Fruit fly (Drosophila melanogaster) whole organism, prepupa: Measurements from ENCODE around the gene CG34398.
A peak's percentile ranks its signal among the peaks of the same experiment; 100 is the strongest.

ENCODE experiments used
- CG10669 ChIP-seq: fragments of 200-800 bp; sonication (Bioruptor generic); optimal IDR thresholded peaks from 3 replicates; lab custom pipeline; 2018; ENCODE audit warnings: missing biosample characterization, mild to moderate bottlenecking, missing genetic modification characterization, moderate library complexity
- CG11294 ChIP-seq: fragments of 200-800 bp; sonication (Bioruptor generic); IDR thresholded peaks from 2 replicates; pipeline ENCODE4 v1.3.6; 2022; ENCODE audit warnings: missing biosample characterization, missing genetic modification characterization
- CG11762 ChIP-seq: fragments of 200-800 bp; sonication (Bioruptor generic); optimal IDR thresholded peaks from 3 replicates; lab custom pipeline; 2016; ENCODE audit warnings: missing biosample characterization, missing genetic modification characterization; ENCODE audit not compliant: insufficient read depth
- CG11902 ChIP-seq: fragments of 200-800 bp; sonication (Bioruptor generic); optimal IDR thresholded peaks from 3 replicates; lab custom pipeline; 2016; ENCODE audit warnings: missing biosample characterization, missing genetic modification characterization
- CG15336 ChIP-seq: fragments of 200-800 bp; sonication (Bioruptor generic); IDR thresholded peaks from 2 replicates; pipeline ENCODE4 v1.3.6; 2022; ENCODE audit warnings: missing biosample characterization, missing genetic modification characterization
- CG1621 ChIP-seq: fragments of 200-800 bp; sonication (Bioruptor generic); optimal IDR thresholded peaks from 3 replicates; lab custom pipeline; 2018; ENCODE audit warnings: missing biosample characterization, mild to moderate bottlenecking, missing genetic modification characterization
- CG16779 ChIP-seq: fragments of 200-800 bp; sonication (Bioruptor generic); optimal IDR thresholded peaks from 3 replicates; lab custom pipeline; 2017; ENCODE audit warnings: missing biosample characterization, mild to moderate bottlenecking, missing genetic modification characterization
- CG31627 ChIP-seq: fragments of 200-800 bp; sonication (Bioruptor generic); optimal IDR thresholded peaks from 3 replicates; lab custom pipeline; 2016; ENCODE audit warnings: missing biosample characterization, missing genetic modification characterization
- CG32006 ChIP-seq: fragments of 200-800 bp; sonication (Bioruptor generic); optimal IDR thresholded peaks from 3 replicates; lab custom pipeline; 2017; ENCODE audit warnings: missing biosample characterization, mild to moderate bottlenecking, missing genetic modification characterization
- CG34406 ChIP-seq: fragments of 200-800 bp; sonication (Bioruptor generic); optimal IDR thresholded peaks from 3 replicates; lab custom pipeline; 2016; ENCODE audit warnings: missing biosample characterization, missing genetic modification characterization
- CG3919 ChIP-seq: fragments of 200-800 bp; sonication (Bioruptor generic); optimal IDR thresholded peaks from 3 replicates; lab custom pipeline; 2016; ENCODE audit warnings: missing biosample characterization, missing genetic modification characterization
- CG4318 ChIP-seq: fragments of 200-800 bp; sonication (Bioruptor generic); optimal IDR thresholded peaks from 3 replicates; lab custom pipeline; 2017; ENCODE audit warnings: missing biosample characterization, mild to moderate bottlenecking, missing genetic modification characterization
- CG6163 ChIP-seq: fragments of 200-800 bp; sonication (Bioruptor generic); IDR thresholded peaks from 3 replicates; pipeline ENCODE4 v1.3.6; 2022; ENCODE audit warnings: missing biosample characterization, missing genetic modification characterization
- CG6792 ChIP-seq: fragments of 200-800 bp; sonication (Bioruptor generic); optimal IDR thresholded peaks from 3 replicates; lab custom pipeline; 2016; ENCODE audit warnings: missing biosample characterization, missing genetic modification characterization
- CG6808 ChIP-seq: fragments of 200-800 bp; sonication (Bioruptor generic); optimal IDR thresholded peaks from 3 replicates; lab custom pipeline; 2017; ENCODE audit warnings: missing biosample characterization, missing genetic modification characterization, mild to moderate bottlenecking, moderate library complexity, missing genetic modification reagents
- CG6854 ChIP-seq: fragments of 200-800 bp; sonication (Bioruptor generic); optimal IDR thresholded peaks from 2 replicates; lab custom pipeline; 2017; ENCODE audit warnings: missing biosample characterization, mild to moderate bottlenecking, missing genetic modification characterization
- CG7368 ChIP-seq: fragments of 200-800 bp; sonication (Bioruptor generic); optimal IDR thresholded peaks from 3 replicates; lab custom pipeline; 2016; ENCODE audit warnings: missing biosample characterization, missing genetic modification characterization
- CG8119 ChIP-seq: fragments of 200-800 bp; sonication (Bioruptor generic); IDR thresholded peaks from 3 replicates; pipeline ENCODE4 v1.3.6; 2022; ENCODE audit warnings: missing biosample characterization, missing genetic modification characterization
- CG8319 ChIP-seq: fragments of 200-800 bp; sonication (Bioruptor generic); optimal IDR thresholded peaks from 3 replicates; lab custom pipeline; 2016; ENCODE audit warnings: missing biosample characterization, missing genetic modification characterization
- CG8632 ChIP-seq: fragments of 200-800 bp; sonication (Bioruptor generic); optimal IDR thresholded peaks from 3 replicates; lab custom pipeline; 2016; ENCODE audit warnings: missing biosample characterization, missing genetic modification characterization
- CG9139 ChIP-seq: fragments of 200-800 bp; sonication (Bioruptor generic); optimal IDR thresholded peaks from 3 replicates; lab custom pipeline; 2017; ENCODE audit warnings: missing biosample characterization, mild to moderate bottlenecking, missing genetic modification characterization
- Eip75B ChIP-seq: fragments of 200-800 bp; sonication (Bioruptor generic); optimal IDR thresholded peaks from 3 replicates; lab custom pipeline; 2016; ENCODE audit warnings: missing biosample characterization, missing genetic modification characterization
- Eip78C ChIP-seq: fragments of 200-800 bp; sonication (Bioruptor generic); peaks from one replicate; lab custom pipeline; 2016; ENCODE audit warnings: missing biosample characterization, missing genetic modification characterization
- Eip93F ChIP-seq: fragments of 200-800 bp; sonication (Bioruptor generic); optimal IDR thresholded peaks from 2 replicates; lab custom pipeline; 2016; ENCODE audit warnings: missing biosample characterization, mild to moderate bottlenecking, missing genetic modification characterization
- Ets96B ChIP-seq: fragments of 200-800 bp; optimal IDR thresholded peaks from 2 replicates; lab custom pipeline; 2019; ENCODE audit warnings: missing biosample characterization, mild to moderate bottlenecking, missing genetic modification characterization, moderate library complexity
- Gug ChIP-seq: fragments of 200-800 bp; sonication (Bioruptor generic); IDR thresholded peaks from 2 replicates; pipeline ENCODE4 v1.3.6; 2022; ENCODE audit warnings: missing biosample characterization, missing genetic modification characterization
- Hr38 ChIP-seq: sonication (Bioruptor generic); optimal IDR thresholded peaks from 2 replicates; lab custom pipeline; 2016; ENCODE audit warnings: missing biosample characterization, missing genetic modification characterization
- Hr39 ChIP-seq: fragments of 200-800 bp; sonication (Bioruptor generic); optimal IDR thresholded peaks from 2 replicates; lab custom pipeline; 2016; ENCODE audit warnings: missing biosample characterization, missing genetic modification characterization
- Hr4 ChIP-seq: fragments of 200-800 bp; sonication (Bioruptor generic); optimal IDR thresholded peaks from 3 replicates; lab custom pipeline; 2016; ENCODE audit warnings: missing biosample characterization, missing genetic modification characterization
- Met ChIP-seq: fragments of 200-800 bp; sonication (Bioruptor generic); optimal IDR thresholded peaks from 3 replicates; lab custom pipeline; 2016; ENCODE audit warnings: missing biosample characterization, missing genetic modification characterization
- Sox102F ChIP-seq: fragments of 200-800 bp; sonication (Bioruptor generic); optimal IDR thresholded peaks from 2 replicates; lab custom pipeline; 2016; ENCODE audit warnings: missing biosample characterization, mild to moderate bottlenecking, missing genetic modification characterization
- Sox14 ChIP-seq: fragments of 200-800 bp; sonication (Bioruptor generic); optimal IDR thresholded peaks from 3 replicates; lab custom pipeline; 2016; ENCODE audit warnings: missing biosample characterization, missing genetic modification characterization
- Sox15 ChIP-seq: fragments of 200-800 bp; sonication (Bioruptor generic); optimal IDR thresholded peaks from 3 replicates; lab custom pipeline; 2016; ENCODE audit warnings: missing biosample characterization, missing genetic modification characterization
- achi ChIP-seq: fragments of 200-800 bp; sonication (Bioruptor generic); optimal IDR thresholded peaks from 3 replicates; lab custom pipeline; 2016; ENCODE audit warnings: missing biosample characterization, missing genetic modification characterization
- cyc ChIP-seq: fragments of 200-800 bp; sonication (Bioruptor generic); optimal IDR thresholded peaks from 3 replicates; lab custom pipeline; 2016; ENCODE audit warnings: missing biosample characterization, missing genetic modification characterization
- dac ChIP-seq: fragments of 200-800 bp; sonication (Bioruptor generic); optimal IDR thresholded peaks from 2 replicates; lab custom pipeline; 2017; ENCODE audit warnings: missing biosample characterization, mild to moderate bottlenecking, missing genetic modification characterization
- dsx ChIP-seq: fragments of 200-800 bp; optimal IDR thresholded peaks from 3 replicates; lab custom pipeline; 2019; ENCODE audit warnings: missing biosample characterization, mild to moderate bottlenecking, missing genetic modification characterization, moderate library complexity; ENCODE audit not compliant: poor library complexity, severe bottlenecking
- fd85E ChIP-seq: fragments of 200-800 bp; sonication (Bioruptor generic); optimal IDR thresholded peaks from 3 replicates; lab custom pipeline; 2016; ENCODE audit warnings: missing biosample characterization, missing genetic modification characterization
- net ChIP-seq: fragments of 200-800 bp; sonication (Bioruptor generic); optimal IDR thresholded peaks from 3 replicates; lab custom pipeline; 2016; ENCODE audit warnings: missing biosample characterization, missing genetic modification characterization
- salr ChIP-seq, 2 experiments: fragments of 200-800 bp; sonication (Bioruptor generic); optimal IDR thresholded peaks; 3 replicates each; lab custom pipeline; 2016 to 2018; ENCODE audit warnings: missing biosample characterization in 2 of 2, missing genetic modification characterization in 2 of 2, mild to moderate bottlenecking in 1 of 2
- spab ChIP-seq: fragments of 200-800 bp; sonication (Bioruptor generic); optimal IDR thresholded peaks from 2 replicates; lab custom pipeline; 2017; ENCODE audit warnings: missing biosample characterization, mild to moderate bottlenecking, missing genetic modification characterization, missing genetic modification reagents
- ss ChIP-seq, 2 experiments: fragments of 200-800 bp; sonication (Bioruptor generic); optimal IDR thresholded peaks; 2 replicates in 1 of 2; 3 replicates in 1 of 2; lab custom pipeline; 2017 to 2018; ENCODE audit warnings: mild to moderate bottlenecking in 2 of 2, missing biosample characterization in 2 of 2, missing genetic modification characterization in 2 of 2, moderate library complexity in 1 of 2
- topi ChIP-seq: fragments of 200-800 bp; sonication (Bioruptor generic); optimal IDR thresholded peaks from 3 replicates; lab custom pipeline; 2016; ENCODE audit warnings: missing biosample characterization, missing genetic modification characterization
- vri ChIP-seq: fragments of 200-800 bp; sonication (Bioruptor generic); optimal IDR thresholded peaks from 3 replicates; lab custom pipeline; 2016; ENCODE audit warnings: missing biosample characterization, mild to moderate bottlenecking, missing genetic modification characterization

CG34398 gene

dm6 chr2L:8951184-8951934 lies 52.8 kb downstream of the CG34398 start, which contains the start of gene C1GalTA (continued):
- TF ChIP-seq Gug (GFP tag; lab: Robert Waterston, UW) (peak; percentile 96), CG8632 (peak; percentile 98), CG7368 (GFP tag; lab: Kevin White, UChicago) (peak; percentile 93), net (peak; percentile 92), Eip93F (GFP tag; lab: Kevin White, UChicago) (peak; percentile 73), CG6808 (GFP tag; lab: Kevin White, UChicago) (peak; percentile 97), CG32006 (GFP tag; lab: Kevin White, UChicago) (peak; percentile 97), CG6854 (GFP tag; lab: Kevin White, UChicago) (peak; percentile 94), fd85E (peak; percentile 77), spab (GFP tag; lab: Kevin White, UChicago) (peak; percentile 98), CG15336 (GFP tag; lab: Robert Waterston, UW) (peak; percentile 98), CG8119 (GFP tag; lab: Robert Waterston, UW) (peak; percentile 99), Hr39 (GFP tag; lab: Kevin White, UChicago) (peak; percentile 71), CG31627 (GFP tag; lab: Kevin White, UChicago) (peak; percentile 80), Hr4 (GFP tag; lab: Kevin White, UChicago) (peak; percentile 75), Sox15 (GFP tag; lab: Kevin White, UChicago) (peak; percentile 78), Met (GFP tag; lab: Kevin White, UChicago) (peak; percentile 89), CG8319 (GFP tag; lab: Kevin White, UChicago) (peak; percentile 87), CG6792 (peak; percentile 96), CG9139 (GFP tag; lab: Kevin White, UChicago) (peak; percentile 97), CG4318 (peak; percentile 90), dsx (GFP tag; lab: Kevin White, UChicago) (peak; percentile 99), Hr38 (GFP tag; lab: Kevin White, UChicago) (no peak), ss (GFP tag; optimal IDR thresholded peaks at IDR 0.05; lab: Kevin White, UChicago) (peak; percentile 98 to 99), CG3919 (peak; percentile 97), Sox14 (GFP tag; lab: Kevin White, UChicago) (peak; percentile 87), Sox102F (GFP tag; lab: Kevin White, UChicago) (peak; percentile 85)

dm6 chr2L:8952194-8953037 lies 53.8 kb downstream of the CG34398 start:
- TF ChIP-seq Eip78C: peak; percentile 83
- peak; percentile 65 for TF ChIP-seq CG15336 (GFP tag; lab: Robert Waterston, UW)
- peak; percentile 33 for TF ChIP-seq CG10669
- TF ChIP-seq dsx (GFP tag; lab: Kevin White, UChicago): peak; percentile 52
- TF ChIP-seq Ets96B: no peak
- peak; percentile 76 for TF ChIP-seq CG6163 (GFP tag; lab: Robert Waterston, UW)
- peak; percentile 6 for TF ChIP-seq CG11902
- TF ChIP-seq salr (GFP tag; optimal IDR thresholded peaks at IDR 0.05; lab: Kevin White, UChicago): peak in 1 of 2 experiments; percentile 32
- TF ChIP-seq vri (GFP tag; lab: Kevin White, UChicago): peak; percentile 80
- TF ChIP-seq CG11762: peak; percentile 41
- peak; percentile 61 for TF ChIP-seq achi (GFP tag; lab: Kevin White, UChicago)
- TF ChIP-seq CG4318: no peak
- TF ChIP-seq CG7368 (GFP tag; lab: Kevin White, UChicago): peak; percentile 31
- TF ChIP-seq spab (GFP tag; lab: Kevin White, UChicago): peak; percentile 15
- TF ChIP-seq Sox14 (GFP tag; lab: Kevin White, UChicago): peak; percentile 55
- TF ChIP-seq Hr38 (GFP tag; lab: Kevin White, UChicago): no peak
- TF ChIP-seq CG31627 (GFP tag; lab: Kevin White, UChicago): peak; percentile 59
- TF ChIP-seq ss (GFP tag; optimal IDR thresholded peaks at IDR 0.05; lab: Kevin White, UChicago): no peak
- no peak for TF ChIP-seq dac
- TF ChIP-seq cyc (GFP tag; lab: Kevin White, UChicago): peak; percentile 56
- TF ChIP-seq CG8119 (GFP tag; lab: Robert Waterston, UW): no peak; the same call in 2 of the 3 replicates
- TF ChIP-seq CG34406: peak; percentile 37
- TF ChIP-seq Hr39 (GFP tag; lab: Kevin White, UChicago): peak; percentile 66
- no peak for TF ChIP-seq CG1621 (tag; lab: Kevin White, UChicago)
- no peak for TF ChIP-seq CG9139 (GFP tag; lab: Kevin White, UChicago)
- TF ChIP-seq CG16779 (tag; lab: Kevin White, UChicago): no peak
- peak; percentile 49 for TF ChIP-seq topi (GFP tag; lab: Kevin White, UChicago)
- peak; percentile 32 for TF ChIP-seq Eip93F (GFP tag; lab: Kevin White, UChicago)
- TF ChIP-seq CG6808 (GFP tag; lab: Kevin White, UChicago): peak; percentile 31
- TF ChIP-seq Eip75B (GFP tag; lab: Kevin White, UChicago): peak; percentile 18
- peak; percentile 49; the same call in 1 of the 2 replicates for TF ChIP-seq CG11294
